Worm (Caenorhabditis elegans): ENCODE results near the gene cdk-12.

ce11 chrIII:4302780-4303179 lies 30.0 kb upstream of the cdk-12 start:
- TF ChIP-seq dao-5 (tag; optimal IDR thresholded peaks at IDR 0.05) (no peak), him-1 (tag; optimal IDR thresholded peaks at IDR 0.05) (no peak)
